Worm (Caenorhabditis elegans) whole organism, late embryonic: Measurements from ENCODE around the gene srh-18.

Source experiments
- ama-1 ChIP-seq: fragments of 150-350 bp; optimal IDR thresholded peaks from 2 replicates; lab custom pipeline; 2014
- ceh-24 ChIP-seq: sonication (generic microtip); optimal IDR thresholded peaks from 2 replicates; lab custom pipeline; 2016; ENCODE audit warnings: mild to moderate bottlenecking, missing genetic modification characterization, missing compliant biosample characterization
- ceh-48 ChIP-seq: sonication (generic microtip); optimal IDR thresholded peaks from 2 replicates; lab custom pipeline; 2016; ENCODE audit warnings: missing genetic modification characterization, inconsistent platforms, missing compliant biosample characterization
- ceh-6 ChIP-seq: fragments of 200-800 bp; sonication (Bioruptor generic); optimal IDR thresholded peaks from 2 replicates; lab custom pipeline; 2018; ENCODE audit warnings: mild to moderate bottlenecking, missing genetic modification characterization, missing compliant biosample characterization
- eyg-1 ChIP-seq: sonication (generic microtip); optimal IDR thresholded peaks from 2 replicates; lab custom pipeline; 2016; ENCODE audit warnings: missing genotype, missing genetic modification characterization, missing compliant biosample characterization
- fax-1 ChIP-seq: sonication (generic microtip); optimal IDR thresholded peaks from 2 replicates; lab custom pipeline; 2016; ENCODE audit warnings: missing genotype, missing genetic modification characterization, missing compliant biosample characterization
- fkh-10 ChIP-seq: fragments of 150-350 bp; optimal IDR thresholded peaks from 2 replicates; lab custom pipeline; 2014; ENCODE audit warnings: missing biosample characterization, missing genetic modification reagents, missing genetic modification characterization
- hlh-13 ChIP-seq: fragments of 200-800 bp; sonication (Bioruptor generic); optimal IDR thresholded peaks from 2 replicates; lab custom pipeline; 2018; ENCODE audit warnings: mild to moderate bottlenecking, missing genetic modification characterization, missing compliant biosample characterization
- nfya-1 ChIP-seq: sonication (generic microtip); optimal IDR thresholded peaks from 2 replicates; lab custom pipeline; 2017; ENCODE audit warnings: missing genetic modification characterization, mild to moderate bottlenecking, missing compliant biosample characterization, antibody characterized with exemption, moderate library complexity
- nhr-11 ChIP-seq: fragments of 150-350 bp; optimal IDR thresholded peaks from 2 replicates; lab custom pipeline; 2014; ENCODE audit warnings: missing biosample characterization, missing genetic modification characterization
- nhr-232 ChIP-seq: sonication (generic microtip); optimal IDR thresholded peaks from 2 replicates; lab custom pipeline; 2016; ENCODE audit warnings: missing genetic modification characterization, missing compliant biosample characterization
- npax-4 ChIP-seq: sonication (generic microtip); optimal IDR thresholded peaks from 2 replicates; lab custom pipeline; 2016; ENCODE audit warnings: missing genetic modification characterization, missing compliant biosample characterization
- syd-9 ChIP-seq: sonication (generic microtip); optimal IDR thresholded peaks from 2 replicates; lab custom pipeline; 2016; ENCODE audit warnings: mild to moderate bottlenecking, missing genetic modification characterization, moderate library complexity, missing compliant biosample characterization

- no peak for TF ChIP-seq syd-9 (tag; lab: Kevin White, UChicago)
- no peak for TF ChIP-seq fkh-10 (GFP tag; lab: Kevin White, UChicago)
- no peak for TF ChIP-seq eyg-1 (tag; lab: Kevin White, UChicago)
- TF ChIP-seq ama-1 (lab: Kevin White, UChicago): no peak
- TF ChIP-seq npax-4 (tag; lab: Kevin White, UChicago): no peak
- no peak for TF ChIP-seq hlh-13
- no peak for TF ChIP-seq nhr-11 (tag; lab: Kevin White, UChicago)
- TF ChIP-seq ceh-24 (tag; lab: Kevin White, UChicago): no peak
- TF ChIP-seq nfya-1: no peak
- TF ChIP-seq fax-1 (tag; lab: Kevin White, UChicago): no peak
- TF ChIP-seq nhr-232 (tag; lab: Kevin White, UChicago): no peak
- no peak for TF ChIP-seq ceh-6 (GFP tag; lab: Kevin White, UChicago)
- no peak for TF ChIP-seq ceh-48 (tag; lab: Kevin White, UChicago)
Observed at ce11 chrV:13352415-13352814, 34.2 kb downstream of the srh-18 start.
